Fruit fly (Drosophila melanogaster) whole organism, embryonic: ENCODE results near the gene CG13898.

Experiments
- Atf-2 ChIP-seq: fragments of 200-800 bp; sonication (Bioruptor generic); optimal IDR thresholded peaks from 2 replicates; lab custom pipeline; 2016; ENCODE audit warnings: missing biosample characterization, missing genetic modification characterization
- Awh ChIP-seq: fragments of 200-800 bp; sonication (Bioruptor generic); IDR thresholded peaks from 2 replicates; pipeline ENCODE4, ENCODE4 v1.3.6; 2022; ENCODE audit warnings: missing biosample characterization, missing genetic modification characterization
- CG11456 ChIP-seq: fragments of 200-800 bp; sonication (Bioruptor generic); IDR thresholded peaks from 3 replicates; pipeline ENCODE4 v1.3.6; 2022; ENCODE audit warnings: missing biosample characterization, missing genetic modification characterization
- CG12299 ChIP-seq: fragments of 200-800 bp; sonication (Bioruptor generic); optimal IDR thresholded peaks from 2 replicates; lab custom pipeline; 2018; ENCODE audit warnings: missing biosample characterization, mild to moderate bottlenecking, missing genetic modification characterization
- CG14014 ChIP-seq: fragments of 200-800 bp; sonication (Bioruptor generic); IDR thresholded peaks from 2 replicates; pipeline ENCODE4 v1.3.6; 2022; ENCODE audit warnings: missing biosample characterization, missing genetic modification characterization
- CG15696 ChIP-seq: fragments of 200-800 bp; sonication (Bioruptor generic); optimal IDR thresholded peaks from 2 replicates; lab custom pipeline; 2019; ENCODE audit warnings: missing biosample characterization, mild to moderate bottlenecking, missing genetic modification characterization, moderate library complexity
- CG17186 ChIP-seq: fragments of 200-800 bp; sonication (Bioruptor generic); optimal IDR thresholded peaks from 3 replicates; lab custom pipeline; 2017; ENCODE audit warnings: missing biosample characterization, missing genetic modification reagents, missing genetic modification characterization
- CG17612 ChIP-seq: fragments of 200-800 bp; sonication (Bioruptor generic); IDR thresholded peaks from 2 replicates; pipeline ENCODE4 v1.3.6; 2022; ENCODE audit warnings: missing biosample characterization, missing genetic modification characterization
- CG32767 ChIP-seq: fragments of 200-800 bp; sonication (Bioruptor generic); IDR thresholded peaks from 2 replicates; pipeline ENCODE4 v1.3.6; 2022; ENCODE audit warnings: missing biosample characterization, missing genetic modification characterization
- CG3407 ChIP-seq: fragments of 200-800 bp; sonication (Bioruptor generic); optimal IDR thresholded peaks from 2 replicates; lab custom pipeline; 2018; ENCODE audit warnings: missing biosample characterization, mild to moderate bottlenecking, missing genetic modification characterization
- CG34422 ChIP-seq: fragments of 200-800 bp; sonication (Bioruptor generic); IDR thresholded peaks from 3 replicates; pipeline ENCODE4 v1.3.6; 2022; ENCODE audit warnings: missing biosample characterization, missing genetic modification characterization
- CG6254 ChIP-seq: fragments of 200-800 bp; sonication (Bioruptor generic); optimal IDR thresholded peaks from 3 replicates; lab custom pipeline; 2017; ENCODE audit warnings: mild to moderate bottlenecking, missing biosample characterization, missing genetic modification reagents, missing genetic modification characterization
- CG6813 ChIP-seq: fragments of 200-800 bp; sonication (Bioruptor generic); optimal IDR thresholded peaks from 2 replicates; lab custom pipeline; 2017; ENCODE audit warnings: missing biosample characterization, missing genetic modification characterization, mild to moderate bottlenecking, moderate library complexity, missing genetic modification reagents
- CG8281 ChIP-seq: fragments of 200-800 bp; sonication (Bioruptor generic); optimal IDR thresholded peaks from 2 replicates; lab custom pipeline; 2018; ENCODE audit warnings: missing biosample characterization, mild to moderate bottlenecking, missing genetic modification characterization, moderate library complexity
- CG9727 ChIP-seq: fragments of 200-800 bp; sonication (Bioruptor generic); optimal IDR thresholded peaks from 3 replicates; lab custom pipeline; 2017; ENCODE audit warnings: missing biosample characterization, mild to moderate bottlenecking, missing genetic modification characterization
- CrebB ChIP-seq: fragments of 200-800 bp; sonication (Bioruptor generic); optimal IDR thresholded peaks from 3 replicates; lab custom pipeline; 2018; ENCODE audit warnings: missing biosample characterization, mild to moderate bottlenecking, missing genetic modification characterization
- Dref ChIP-seq: fragments of 200-800 bp; sonication (Bioruptor generic); IDR thresholded peaks from 2 replicates; pipeline ENCODE4 v1.3.6; 2022; ENCODE audit warnings: missing biosample characterization, missing genetic modification characterization
- Fer1 ChIP-seq: fragments of 200-800 bp; sonication (Bioruptor generic); optimal IDR thresholded peaks from 2 replicates; lab custom pipeline; 2017; ENCODE audit warnings: missing biosample characterization, mild to moderate bottlenecking, missing genetic modification characterization
- H2.0 ChIP-seq: fragments of 200-800 bp; sonication (Bioruptor generic); IDR thresholded peaks from 2 replicates; pipeline ENCODE4 v1.3.6; 2022; ENCODE audit warnings: missing biosample characterization, missing genetic modification characterization
- MTF-1 ChIP-seq: fragments of 200-800 bp; sonication (Bioruptor generic); optimal IDR thresholded peaks from 2 replicates; lab custom pipeline; 2018; ENCODE audit warnings: missing biosample characterization, mild to moderate bottlenecking, missing genetic modification characterization, borderline replicate concordance
- Max ChIP-seq: fragments of 200-800 bp; sonication (Bioruptor generic); optimal IDR thresholded peaks from 2 replicates; lab custom pipeline; 2016; ENCODE audit warnings: missing biosample characterization, mild to moderate bottlenecking, missing genetic modification characterization
- Poxn ChIP-seq: fragments of 200-800 bp; sonication (Bioruptor generic); IDR thresholded peaks from 2 replicates; pipeline ENCODE4 v1.3.6; 2022; ENCODE audit warnings: missing biosample characterization, missing genetic modification characterization
- Ptx1 ChIP-seq: fragments of 200-800 bp; sonication (Bioruptor generic); IDR thresholded peaks from 2 replicates; pipeline ENCODE4 v1.3.6; 2022; ENCODE audit warnings: missing biosample characterization, missing genetic modification characterization
- Stat92E ChIP-seq, 3 experiments: fragments of >200 bp in 2 of 3; fragments of 200-800 bp in 1 of 3; sonication (Bioruptor generic) in 1 of 3; optimal IDR thresholded peaks; 2 replicates each; lab custom pipeline; 2017 to 2019; ENCODE audit warnings: missing biosample characterization in 3 of 3, missing genetic modification characterization in 3 of 3, mild to moderate bottlenecking in 1 of 3, moderate library complexity in 1 of 3
- bcd ChIP-seq: fragments of 200-800 bp; sonication (Bioruptor generic); optimal IDR thresholded peaks from 2 replicates; lab custom pipeline; 2017; ENCODE audit warnings: missing biosample characterization, mild to moderate bottlenecking, missing genetic modification characterization
- caup ChIP-seq: fragments of 200-800 bp; sonication (Bioruptor generic); optimal IDR thresholded peaks from 3 replicates; lab custom pipeline; 2017; ENCODE audit warnings: missing biosample characterization, mild to moderate bottlenecking, missing genetic modification characterization, moderate library complexity; ENCODE audit not compliant: severe bottlenecking
- danr ChIP-seq: fragments of 200-800 bp; sonication (Bioruptor generic); IDR thresholded peaks from 2 replicates; pipeline ENCODE4 v1.3.6; 2022; ENCODE audit warnings: missing biosample characterization, missing genetic modification characterization
- dm ChIP-seq: fragments of 200-800 bp; sonication (Bioruptor generic); optimal IDR thresholded peaks from 3 replicates; lab custom pipeline; 2016; ENCODE audit warnings: missing biosample characterization, missing genetic modification characterization
- eyg ChIP-seq: fragments of 200-800 bp; sonication (Bioruptor generic); optimal IDR thresholded peaks from 3 replicates; lab custom pipeline; 2016; ENCODE audit warnings: missing biosample characterization, missing genetic modification characterization
- fd64A ChIP-seq: fragments of 200-800 bp; sonication (Bioruptor generic); optimal IDR thresholded peaks from 3 replicates; lab custom pipeline; 2018; ENCODE audit warnings: missing biosample characterization, mild to moderate bottlenecking, missing genetic modification characterization
- fd96Cb ChIP-seq: fragments of 200-800 bp; sonication (Bioruptor generic); optimal IDR thresholded peaks from 2 replicates; lab custom pipeline; 2018; ENCODE audit warnings: missing biosample characterization, mild to moderate bottlenecking, missing genetic modification characterization, moderate library complexity
- gsb-n ChIP-seq: fragments of 200-800 bp; sonication (Bioruptor generic); optimal IDR thresholded peaks from 3 replicates; lab custom pipeline; 2018; ENCODE audit warnings: missing biosample characterization, mild to moderate bottlenecking, missing genetic modification characterization
- kah ChIP-seq: fragments of 200-800 bp; sonication (Bioruptor generic); optimal IDR thresholded peaks from 2 replicates; lab custom pipeline; 2018; ENCODE audit warnings: missing biosample characterization, mild to moderate bottlenecking, missing genetic modification characterization
- kni ChIP-seq: fragments of 200-800 bp; sonication (Bioruptor generic); optimal IDR thresholded peaks from 3 replicates; lab custom pipeline; 2017; ENCODE audit warnings: mild to moderate bottlenecking, missing biosample characterization, missing genetic modification reagents, missing genetic modification characterization
- knrl ChIP-seq: fragments of 200-800 bp; sonication (Bioruptor generic); IDR thresholded peaks from 3 replicates; pipeline ENCODE4 v1.3.6; 2022; ENCODE audit warnings: missing biosample characterization, missing genetic modification characterization; ENCODE audit not compliant: partially characterized antibody
- lov ChIP-seq, 2 experiments: fragments of 200-800 bp in 1 of 2; fragments of >200 bp in 1 of 2; sonication (Bioruptor generic) in 1 of 2; IDR thresholded peaks in 1 of 2; optimal IDR thresholded peaks in 1 of 2; 2 replicates in 1 of 2; 3 replicates in 1 of 2; pipeline versions ENCODE4 v1.3.6 to Lab custom; 2017 to 2022; ENCODE audit warnings: missing biosample characterization in 1 of 2, missing genetic modification characterization in 1 of 2
- pho ChIP-seq: fragments of 200-800 bp; sonication (Bioruptor generic); optimal IDR thresholded peaks from 2 replicates; lab custom pipeline; 2016; ENCODE audit warnings: missing biosample characterization, missing genetic modification characterization
- repo ChIP-seq: fragments of 200-800 bp; sonication (Bioruptor generic); optimal IDR thresholded peaks from 2 replicates; lab custom pipeline; 2016; ENCODE audit warnings: missing biosample characterization, missing genetic modification characterization
- seq ChIP-seq: fragments of 200-800 bp; sonication (Bioruptor generic); IDR thresholded peaks from 2 replicates; pipeline ENCODE4 v1.3.6; 2022; ENCODE audit warnings: missing biosample characterization, missing genetic modification characterization
- sisA ChIP-seq: fragments of 200-800 bp; sonication (Bioruptor generic); IDR thresholded peaks from 2 replicates; pipeline ENCODE4 v1.3.6; 2022; ENCODE audit warnings: missing biosample characterization, missing genetic modification characterization
- slbo ChIP-seq: fragments of 200-800 bp; sonication (Bioruptor generic); IDR thresholded peaks from 2 replicates; pipeline ENCODE4 v1.3.6; 2022; ENCODE audit warnings: missing biosample characterization, missing genetic modification characterization
- slp2 ChIP-seq: fragments of 200-800 bp; sonication (Bioruptor generic); optimal IDR thresholded peaks from 2 replicates; lab custom pipeline; 2016; ENCODE audit warnings: missing biosample characterization, missing genetic modification characterization
- so ChIP-seq: fragments of 200-800 bp; sonication (Bioruptor generic); IDR thresholded peaks from 3 replicates; pipeline ENCODE4 v1.3.6; 2022; ENCODE audit warnings: missing biosample characterization, missing genetic modification characterization
- ssp ChIP-seq: fragments of 200-800 bp; sonication (Bioruptor generic); IDR thresholded peaks from 2 replicates; pipeline ENCODE4 v1.3.6; 2022; ENCODE audit warnings: missing biosample characterization, missing genetic modification characterization
- stc ChIP-seq: fragments of 200-800 bp; sonication (Bioruptor generic); IDR thresholded peaks from 2 replicates; pipeline ENCODE4 v1.3.6; 2022; ENCODE audit warnings: missing biosample characterization, missing genetic modification characterization
- stwl ChIP-seq: fragments of 200-800 bp; sonication (Bioruptor generic); optimal IDR thresholded peaks from 3 replicates; lab custom pipeline; 2018; ENCODE audit warnings: missing biosample characterization, mild to moderate bottlenecking, missing genetic modification characterization, moderate library complexity
- vvl ChIP-seq: fragments of 200-800 bp; sonication (Bioruptor generic); IDR thresholded peaks from 2 replicates; pipeline ENCODE4 v1.3.6; 2022; ENCODE audit warnings: missing biosample characterization, missing genetic modification characterization
- z ChIP-seq: fragments of 200-800 bp; sonication (Bioruptor generic); IDR thresholded peaks from 3 replicates; pipeline ENCODE4 v1.3.6; 2022; ENCODE audit warnings: missing biosample characterization, missing genetic modification characterization

The CG13898 gene

DNA sequence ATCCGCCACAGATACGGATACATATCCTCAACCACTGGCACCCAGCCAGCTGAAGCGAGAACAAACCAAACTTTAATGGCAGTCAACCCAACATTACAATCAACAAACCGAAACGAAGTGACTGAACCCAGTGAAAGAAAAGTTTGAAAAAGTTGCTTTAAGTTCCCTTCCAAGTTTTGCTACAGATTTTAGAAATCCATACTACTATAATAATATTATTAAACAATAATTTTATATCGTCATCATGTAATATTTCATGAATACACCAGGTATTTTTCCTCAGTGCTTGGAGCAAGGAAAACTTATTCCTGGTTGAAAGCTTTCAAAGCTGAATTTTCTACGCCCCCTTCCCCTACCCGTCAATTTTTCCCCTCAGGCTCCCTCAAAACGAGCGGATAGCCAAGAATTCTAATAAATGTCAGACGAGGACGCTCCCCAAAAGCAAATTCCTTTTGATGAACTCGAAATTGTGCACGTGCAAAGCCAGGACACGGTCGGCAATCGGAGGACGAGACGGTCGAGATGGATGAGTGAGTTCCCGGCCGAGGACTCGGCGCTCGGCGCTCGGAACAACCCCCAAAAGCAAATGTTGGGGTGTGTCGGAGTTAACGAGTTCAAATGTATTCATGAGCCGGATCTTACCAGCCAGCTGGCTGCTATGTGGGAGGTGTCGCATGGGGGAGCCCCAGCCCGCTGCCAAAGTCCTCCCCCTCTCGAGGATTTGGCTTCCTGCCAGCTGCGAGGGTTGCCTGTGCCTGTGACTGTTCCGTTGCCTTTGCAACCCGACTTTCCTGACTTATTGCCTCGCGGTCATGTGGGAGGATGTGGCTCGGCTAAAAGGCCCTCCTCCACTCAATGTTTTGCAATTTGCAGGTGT is 6.7 kb downstream of the CG13898 start (continued):
- TF ChIP-seq repo (GFP tag; lab: Kevin White, UChicago): no peak
- no peak for TF ChIP-seq CG32767 (GFP tag; lab: Robert Waterston, UW)
- peak; percentile 69 for TF ChIP-seq fd96Cb (tag; lab: Kevin White, UChicago)
- TF ChIP-seq Fer1 (GFP tag; lab: Kevin White, UChicago): peak; percentile 78
- TF ChIP-seq MTF-1 (GFP tag; lab: Kevin White, UChicago): no peak
- no peak for TF ChIP-seq CrebB (tag; lab: Kevin White, UChicago)
- 0 out of 3 replicates have a peak, but pooled peaks have one; percentile 11 for TF ChIP-seq CG11456
- no peak for TF ChIP-seq Poxn (GFP tag; lab: Robert Waterston, UW)
- peak; percentile 65 for TF ChIP-seq sisA (GFP tag; lab: Robert Waterston, UW)
- peak; percentile 4 for TF ChIP-seq kah (GFP tag; lab: Kevin White, UChicago)
- TF ChIP-seq stwl (tag; lab: Kevin White, UChicago): no peak
- no peak for TF ChIP-seq z
- no peak for TF ChIP-seq pho (GFP tag; lab: Kevin White, UChicago)
- peak; percentile 58 for TF ChIP-seq caup
- no peak for TF ChIP-seq knrl
- TF ChIP-seq fd64A: peak; percentile 1
- TF ChIP-seq stc: peak; percentile 72; the same call in 1 of the 2 replicates
- TF ChIP-seq CG15696 (tag; lab: Kevin White, UChicago): peak; percentile 23
- TF ChIP-seq bcd (GFP tag; lab: Kevin White, UChicago): peak; percentile 26
- TF ChIP-seq CG8281 (tag; lab: Kevin White, UChicago): peak; percentile 26
- TF ChIP-seq CG9727 (GFP tag; lab: Kevin White, UChicago): peak; percentile 50
- TF ChIP-seq Dref (GFP tag; lab: Robert Waterston, UW): no peak
- 0 out of 2 replicates have a peak, but pooled peaks have one; percentile 33 for TF ChIP-seq CG14014 (GFP tag; lab: Robert Waterston, UW)
- TF ChIP-seq CG3407 (GFP tag; lab: Kevin White, UChicago): no peak
- TF ChIP-seq dm (GFP tag; lab: Kevin White, UChicago): no peak
- TF ChIP-seq Stat92E (GFP tag; optimal IDR thresholded peaks at IDR 0.05; lab: Kevin White, UChicago): no peak
- no peak for TF ChIP-seq kni (GFP tag; lab: Kevin White, UChicago)
- TF ChIP-seq so (GFP tag; lab: Robert Waterston, UW): no peak
- TF ChIP-seq CG12299 (tag; lab: Kevin White, UChicago): no peak
- no peak; the same call in 1 of the 2 replicates for TF ChIP-seq seq
- TF ChIP-seq slp2 (GFP tag; lab: Kevin White, UChicago): no peak
- no peak for TF ChIP-seq lov (optimal IDR thresholded peaks at IDR 0.05; lab: Kevin White, UChicago)
- TF ChIP-seq lov (GFP tag; IDR thresholded peaks at IDR 0.05; lab: Robert Waterston, UW): no peak
- peak; percentile 52 for TF ChIP-seq slbo (GFP tag; lab: Robert Waterston, UW)
- no peak for TF ChIP-seq eyg (GFP tag; lab: Kevin White, UChicago)
- no peak for TF ChIP-seq CG17186 (GFP tag; lab: Kevin White, UChicago)
- TF ChIP-seq Atf-2 (GFP tag; lab: Kevin White, UChicago): no peak
- TF ChIP-seq Max (GFP tag; lab: Kevin White, UChicago): peak; percentile 16
- TF ChIP-seq Awh (GFP tag; lab: Robert Waterston, UW): no peak
- peak; percentile 54 for TF ChIP-seq gsb-n
- TF ChIP-seq vvl (GFP tag; lab: Robert Waterston, UW): peak; percentile 75
- TF ChIP-seq CG6813 (GFP tag; lab: Kevin White, UChicago): peak; percentile 68
- TF ChIP-seq CG17612 (GFP tag; lab: Robert Waterston, UW): no peak
- TF ChIP-seq Ptx1 (GFP tag; lab: Robert Waterston, UW): peak; percentile 81
- TF ChIP-seq CG34422: 0 out of 3 replicates have a peak, but pooled peaks have one; percentile 45
- TF ChIP-seq H2.0 (GFP tag; lab: Robert Waterston, UW): no peak
- no peak for TF ChIP-seq danr (GFP tag; lab: Robert Waterston, UW)
- TF ChIP-seq CG6254 (GFP tag; lab: Kevin White, UChicago): peak; percentile 49
- TF ChIP-seq ssp (GFP tag; lab: Robert Waterston, UW): peak; percentile 55
